Worm (Caenorhabditis elegans) whole organism, L1 larva: ENCODE data around the gene str-106.

Experiments used
- alr-1 ChIP-seq: fragments of 200-800 bp; sonication (Bioruptor generic); optimal IDR thresholded peaks from 2 replicates; lab custom pipeline; 2018; ENCODE audit warnings: borderline replicate concordance, mild to moderate bottlenecking, missing genetic modification characterization, missing compliant biosample characterization
- elt-2 ChIP-seq: sonication (generic microtip); optimal IDR thresholded peaks from 2 replicates; lab custom pipeline; 2016; ENCODE audit warnings: missing genetic modification characterization, mild to moderate bottlenecking, inconsistent platforms, missing compliant biosample characterization, missing genetic modification reagents
- fkh-10 ChIP-seq: sonication (generic microtip); optimal IDR thresholded peaks from 2 replicates; lab custom pipeline; 2017; ENCODE audit warnings: missing biosample characterization, missing genetic modification reagents, missing genetic modification characterization
- grh-1 ChIP-seq: fragments of 200-800 bp; sonication (Bioruptor generic); IDR thresholded peaks from 2 replicates; pipeline ENCODE4 v1.3.6; 2022; ENCODE audit warnings: missing genetic modification reagents, missing genetic modification characterization, missing compliant biosample characterization
- jun-1 ChIP-seq: fragments of 150-350 bp; optimal IDR thresholded peaks from 2 replicates; lab custom pipeline; 2014; ENCODE audit warnings: missing biosample characterization, missing genetic modification reagents, missing genetic modification characterization
- lsy-2 ChIP-seq, 2 experiments: fragments of 150-350 bp; optimal IDR thresholded peaks; 2 replicates each; lab custom pipeline; 2014; ENCODE audit warnings: missing biosample characterization in 2 of 2, missing genetic modification characterization in 2 of 2
- mdl-1 ChIP-seq, 2 experiments: fragments of 150-350 bp; optimal IDR thresholded peaks; 2 replicates each; lab custom pipeline; 2014 to 2017; ENCODE audit warnings: missing biosample characterization in 2 of 2, missing genetic modification characterization in 2 of 2, inconsistent platforms in 1 of 2
- nhr-12 ChIP-seq: sonication (generic microtip); optimal IDR thresholded peaks from 2 replicates; lab custom pipeline; 2017; ENCODE audit warnings: missing biosample characterization, missing genetic modification characterization
- nhr-76 ChIP-seq: sonication (generic microtip); optimal IDR thresholded peaks from 2 replicates; lab custom pipeline; 2017; ENCODE audit warnings: missing biosample characterization, missing genetic modification characterization
- nhr-77 ChIP-seq: fragments of 150-350 bp; optimal IDR thresholded peaks from 2 replicates; lab custom pipeline; 2014; ENCODE audit warnings: missing biosample characterization, missing genetic modification characterization
- xbp-1 ChIP-seq: sonication (generic microtip); optimal IDR thresholded peaks from 2 replicates; lab custom pipeline; 2016; ENCODE audit warnings: missing genetic modification characterization, missing compliant biosample characterization

ce11 chrV:16229896-16230295 is 49.4 kb downstream of the str-106 start, which contains the start of the genes F21H7.2 and F21H7.12:
- TF ChIP-seq fkh-10 (GFP tag; lab: Kevin White, UChicago) = no peak
- no peak for TF ChIP-seq jun-1
- no peak for TF ChIP-seq grh-1 (GFP tag; lab: Robert Waterston, UW)
- TF ChIP-seq nhr-12 = no peak
- no peak for TF ChIP-seq nhr-76 (tag; lab: Kevin White, UChicago)
- TF ChIP-seq alr-1 (tag; lab: Kevin White, UChicago) = no peak
- TF ChIP-seq lsy-2 (tag; optimal IDR thresholded peaks at IDR 0.05; lab: Kevin White, UChicago) = no peak
- TF ChIP-seq mdl-1 (tag; optimal IDR thresholded peaks at IDR 0.05; lab: Kevin White, UChicago) = no peak
- no peak for TF ChIP-seq nhr-77 (tag; lab: Kevin White, UChicago)
- TF ChIP-seq elt-2 (tag; lab: Kevin White, UChicago) = no peak
- TF ChIP-seq xbp-1 (tag; lab: Kevin White, UChicago) = no peak
